Fruit fly (Drosophila melanogaster): ENCODE results near the gene CG1986.
A peak's percentile ranks its signal among the peaks of the same experiment; 100 is the strongest.

- TF ChIP-seq Ets98B (GFP tag; IDR thresholded peaks at IDR 0.05) (no peak), EcR (GFP tag; optimal IDR thresholded peaks at IDR 0.05) (peak; percentile 40), CG34367 (tag; optimal IDR thresholded peaks at IDR 0.05) (no peak), CG17806 (tag; optimal IDR thresholded peaks at IDR 0.05) (no peak), CG8301 (tag; optimal IDR thresholded peaks at IDR 0.05) (no peak), Pif1A (GFP tag; optimal IDR thresholded peaks at IDR 0.05) (no peak), CG9948 (tag; optimal IDR thresholded peaks at IDR 0.05) (no peak), gl (tag; optimal IDR thresholded peaks at IDR 0.05) (no peak), CG15710 (tag; optimal IDR thresholded peaks at IDR 0.05) (no peak), CG4496 (GFP tag; IDR thresholded peaks at IDR 0.05) (no peak; the same call in 2 of the 3 replicates), Pif1B (GFP tag; optimal IDR thresholded peaks at IDR 0.05) (no peak), CG12605 (GFP tag; IDR thresholded peaks at IDR 0.05) (no peak), CG13204 (GFP tag; optimal IDR thresholded peaks at IDR 0.05) (peak; percentile 14)
Observed at dm6 chrX:9881746-9882145, 29.2 kb downstream of the CG1986 start, which contains the start of gene CG9689.

Measured in whole organism, pupa.